Worm (Caenorhabditis elegans) whole organism, young adult: ENCODE results near the gene ubc-15.

Experiments
- B0035.1 ChIP-seq: sonication (generic microtip); optimal IDR thresholded peaks from 2 replicates; lab custom pipeline; 2016; ENCODE audit warnings: missing genetic modification characterization, mild to moderate bottlenecking, missing compliant biosample characterization, missing genotype, missing genetic modification reagents
- F10E7.11 ChIP-seq: sonication (generic microtip); optimal IDR thresholded peaks from 2 replicates; lab custom pipeline; 2017; ENCODE audit warnings: mild to moderate bottlenecking, missing genetic modification characterization, moderate library complexity, missing compliant biosample characterization
- F22D6.2 ChIP-seq: sonication (generic microtip); optimal IDR thresholded peaks from 2 replicates; lab custom pipeline; 2016; ENCODE audit warnings: mild to moderate bottlenecking, missing genetic modification characterization, missing compliant biosample characterization
- F23B12.7 ChIP-seq: sonication (generic microtip); optimal IDR thresholded peaks from 2 replicates; lab custom pipeline; 2017; ENCODE audit warnings: missing genetic modification characterization, mild to moderate bottlenecking, missing compliant biosample characterization, antibody characterized with exemption, moderate library complexity; ENCODE audit not compliant: insufficient read depth
- F57A8.1 ChIP-seq: fragments of 200-800 bp; sonication (Bioruptor generic); optimal IDR thresholded peaks from 2 replicates; lab custom pipeline; 2018; ENCODE audit warnings: mild to moderate bottlenecking, missing genetic modification characterization, moderate library complexity, missing compliant biosample characterization
- T07F8.4 ChIP-seq: sonication (generic microtip); optimal IDR thresholded peaks from 2 replicates; lab custom pipeline; 2016; ENCODE audit warnings: mild to moderate bottlenecking, missing genetic modification characterization, moderate library complexity, missing compliant biosample characterization
- akir-1 ChIP-seq: fragments of 200-800 bp; sonication (Bioruptor generic); optimal IDR thresholded peaks from 2 replicates; lab custom pipeline; 2018; ENCODE audit warnings: mild to moderate bottlenecking, missing genetic modification characterization, moderate library complexity, missing compliant biosample characterization
- aptf-2 ChIP-seq: fragments of 200-800 bp; sonication (Bioruptor generic); conservative IDR thresholded peaks from 2 replicates; pipeline ENCODE4 v1.3.6; 2022; ENCODE audit warnings: missing genetic modification reagents, missing genetic modification characterization, missing compliant biosample characterization
- athp-1 ChIP-seq: sonication (generic microtip); optimal IDR thresholded peaks from 2 replicates; lab custom pipeline; 2017; ENCODE audit warnings: mild to moderate bottlenecking, missing genetic modification characterization, missing compliant biosample characterization
- ceh-27 ChIP-seq: fragments of 200-800 bp; sonication (Bioruptor generic); optimal IDR thresholded peaks from 2 replicates; lab custom pipeline; 2018; ENCODE audit warnings: mild to moderate bottlenecking, missing genetic modification characterization, moderate library complexity, missing compliant biosample characterization
- dpff-1 ChIP-seq: sonication (generic microtip); optimal IDR thresholded peaks from 2 replicates; lab custom pipeline; 2017; ENCODE audit warnings: mild to moderate bottlenecking, missing genetic modification characterization, missing compliant biosample characterization
- egl-44 ChIP-seq: fragments of 200-800 bp; sonication (Bioruptor generic); IDR thresholded peaks from 2 replicates; pipeline ENCODE4 v1.3.6; 2022; ENCODE audit warnings: missing genetic modification reagents, missing genetic modification characterization, missing compliant biosample characterization
- ets-4 ChIP-seq: fragments of 200-800 bp; sonication (Bioruptor generic); optimal IDR thresholded peaks from 2 replicates; lab custom pipeline; 2018; ENCODE audit warnings: mild to moderate bottlenecking, missing genetic modification characterization, missing compliant biosample characterization
- fkh-3 ChIP-seq: sonication (generic microtip); optimal IDR thresholded peaks from 2 replicates; lab custom pipeline; 2016; ENCODE audit warnings: mild to moderate bottlenecking, missing genetic modification characterization, missing compliant biosample characterization
- hmg-1.2 ChIP-seq: fragments of 200-800 bp; sonication (Bioruptor generic); IDR thresholded peaks from 2 replicates; pipeline ENCODE4 v1.3.6; 2022; ENCODE audit warnings: missing genetic modification reagents, missing genetic modification characterization, missing compliant biosample characterization
- let-526 ChIP-seq: fragments of 200-800 bp; sonication (Bioruptor generic); IDR thresholded peaks from 2 replicates; pipeline ENCODE4 v1.3.6; 2022; ENCODE audit warnings: missing genetic modification reagents, missing genetic modification characterization, missing compliant biosample characterization
- lin-35 ChIP-seq, 3 experiments: fragments of 150-350 bp in 2 of 3; sonication (generic microtip) in 1 of 3; optimal IDR thresholded peaks; 2 replicates each; lab custom pipeline; 2014 to 2018; ENCODE audit warnings: missing biosample characterization in 3 of 3, missing genetic modification characterization in 3 of 3, missing genetic modification reagents in 3 of 3
- lin-54 ChIP-seq: fragments of 200-800 bp; sonication (Bioruptor generic); optimal IDR thresholded peaks from 2 replicates; lab custom pipeline; 2018; ENCODE audit warnings: mild to moderate bottlenecking, missing genetic modification characterization, missing compliant biosample characterization
- lir-1 ChIP-seq: fragments of 200-800 bp; sonication (Bioruptor generic); conservative IDR thresholded peaks from 2 replicates; pipeline ENCODE4 v1.3.6; 2022; ENCODE audit warnings: missing genetic modification reagents, missing genetic modification characterization, missing compliant biosample characterization
- lsl-1 ChIP-seq: fragments of 200-800 bp; sonication (Bioruptor generic); optimal IDR thresholded peaks from 2 replicates; lab custom pipeline; 2018; ENCODE audit warnings: mild to moderate bottlenecking, missing genetic modification characterization, moderate library complexity, missing compliant biosample characterization
- madf-3 ChIP-seq: fragments of 200-800 bp; sonication (Bioruptor generic); IDR thresholded peaks from 2 replicates; pipeline ENCODE4 v1.3.6; 2022; ENCODE audit warnings: missing genetic modification reagents, missing genetic modification characterization, missing compliant biosample characterization
- madf-6 ChIP-seq: fragments of 200-800 bp; sonication (Bioruptor generic); IDR thresholded peaks from 2 replicates; pipeline ENCODE4 v1.3.6; 2022; ENCODE audit warnings: missing genetic modification reagents, missing genetic modification characterization, missing compliant biosample characterization
- mcd-1 ChIP-seq: fragments of 200-800 bp; sonication (Bioruptor generic); IDR thresholded peaks from 2 replicates; pipeline ENCODE4 v1.3.6; 2022; ENCODE audit warnings: missing genetic modification reagents, missing genetic modification characterization, missing compliant biosample characterization
- mel-28 ChIP-seq: sonication (generic microtip); optimal IDR thresholded peaks from 2 replicates; lab custom pipeline; 2016; ENCODE audit warnings: borderline replicate concordance, mild to moderate bottlenecking, missing genetic modification characterization, missing compliant biosample characterization
- nfyb-1 ChIP-seq: fragments of 200-800 bp; sonication (Bioruptor generic); IDR thresholded peaks from 2 replicates; pipeline ENCODE4 v1.3.6; 2022; ENCODE audit warnings: missing genetic modification reagents, missing genetic modification characterization, missing compliant biosample characterization
- sdz-38 ChIP-seq: sonication (generic microtip); optimal IDR thresholded peaks from 2 replicates; lab custom pipeline; 2016; ENCODE audit warnings: missing genotype, missing genetic modification characterization, missing compliant biosample characterization
- sea-2 ChIP-seq: fragments of 200-800 bp; sonication (Bioruptor generic); IDR thresholded peaks from 2 replicates; pipeline ENCODE4 v1.3.6; 2022; ENCODE audit warnings: missing genetic modification characterization, missing compliant biosample characterization
- ztf-18 ChIP-seq: sonication (generic microtip); optimal IDR thresholded peaks from 2 replicates; lab custom pipeline; 2016; ENCODE audit warnings: missing genotype, mild to moderate bottlenecking, missing genetic modification characterization, missing compliant biosample characterization
- ztf-3 ChIP-seq: fragments of 200-800 bp; sonication (Bioruptor generic); optimal IDR thresholded peaks from 2 replicates; lab custom pipeline; 2018; ENCODE audit warnings: mild to moderate bottlenecking, missing genetic modification characterization, missing compliant biosample characterization
- ztf-6 ChIP-seq: fragments of 200-800 bp; sonication (Bioruptor generic); IDR thresholded peaks from 2 replicates; pipeline ENCODE4 v1.3.6; 2022; ENCODE audit warnings: missing genetic modification reagents, missing genetic modification characterization, missing compliant biosample characterization

ubc-15 gene

ce11 chrII:2857559-2857958 is 55.8 kb downstream of the ubc-15 start:
- TF ChIP-seq lir-1 (GFP tag; lab: Robert Waterston, UW) (no peak), ztf-18 (tag; lab: Kevin White, UChicago) (no peak), let-526 (GFP tag; lab: Robert Waterston, UW) (no peak), lsl-1 (GFP tag; lab: Kevin White, UChicago) (no peak), madf-3 (GFP tag; lab: Robert Waterston, UW) (no peak), ztf-3 (GFP tag; lab: Kevin White, UChicago) (no peak), fkh-3 (no peak), ztf-6 (GFP tag; lab: Robert Waterston, UW) (no peak)

- TF ChIP-seq lin-35 (GFP tag; optimal IDR thresholded peaks at IDR 0.05; lab: Kevin White, UChicago): no peak
- no peak for TF ChIP-seq ceh-27 (GFP tag; lab: Kevin White, UChicago)
- TF ChIP-seq ets-4 (GFP tag; lab: Kevin White, UChicago): no peak
- no peak for TF ChIP-seq dpff-1 (tag; lab: Kevin White, UChicago)
- no peak for TF ChIP-seq T07F8.4 (tag; lab: Kevin White, UChicago)
- TF ChIP-seq sea-2 (GFP tag; lab: Robert Waterston, UW): no peak
- no peak for TF ChIP-seq F22D6.2 (tag; lab: Kevin White, UChicago)
- no peak for TF ChIP-seq F57A8.1
- TF ChIP-seq sdz-38 (tag; lab: Kevin White, UChicago): no peak
Observed at ce11 chrII:2856114-2856513, 57.3 kb downstream of the ubc-15 start.

- TF ChIP-seq hmg-1.2 (peak; percentile 36; the same call in 1 of the 2 replicates), egl-44 (GFP tag; lab: Robert Waterston, UW) (no peak), aptf-2 (GFP tag; lab: Robert Waterston, UW) (no peak), F10E7.11 (tag; lab: Kevin White, UChicago) (no peak)
Observed at ce11 chrII:2854794-2855193, 58.6 kb downstream of the ubc-15 start.

ce11 chrII:2853767-2854166 is 59.6 kb downstream of the ubc-15 start:
- TF ChIP-seq let-526 (GFP tag; lab: Robert Waterston, UW): no peak
- TF ChIP-seq athp-1 (tag; lab: Kevin White, UChicago): no peak
- TF ChIP-seq akir-1 (GFP tag; lab: Kevin White, UChicago): no peak
- TF ChIP-seq mel-28 (tag; lab: Kevin White, UChicago): no peak
- no peak for TF ChIP-seq nfyb-1 (GFP tag; lab: Robert Waterston, UW)
- no peak for TF ChIP-seq B0035.1 (tag; lab: Kevin White, UChicago)
- TF ChIP-seq mcd-1 (GFP tag; lab: Robert Waterston, UW): no peak
- no peak for TF ChIP-seq sdz-38 (tag; lab: Kevin White, UChicago)
- TF ChIP-seq fkh-3: no peak
- no peak for TF ChIP-seq lin-54 (GFP tag; lab: Kevin White, UChicago)
- no peak for TF ChIP-seq T07F8.4 (tag; lab: Kevin White, UChicago)

DNA sequence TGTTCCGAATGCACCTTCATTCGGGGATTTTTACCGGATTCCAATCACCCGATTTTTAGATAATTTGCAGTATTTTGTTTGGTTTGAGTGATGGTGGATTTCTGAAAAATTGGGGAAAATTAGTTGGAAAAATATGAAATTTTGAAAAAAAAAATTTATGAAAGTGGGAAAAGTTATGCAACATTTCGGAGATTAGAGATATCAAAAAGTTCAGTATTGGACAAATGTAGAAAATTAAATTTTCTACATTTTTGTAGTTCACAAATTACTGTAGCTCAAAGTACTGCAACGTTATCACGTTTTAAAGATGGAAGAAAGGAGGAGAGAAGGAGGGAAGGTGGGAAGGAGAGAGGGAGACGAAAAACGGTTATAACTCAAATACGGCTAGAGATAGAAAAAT is 60.9 kb downstream of the ubc-15 start, which contains the start of gene ptc-3:
Gene ptc-3, minus strand, starts transcription at position 101 of the 400 bp plus-strand sequence.
- TF ChIP-seq madf-6 (no peak), F23B12.7 (tag; lab: Kevin White, UChicago) (no peak), lin-35 (GFP tag; optimal IDR thresholded peaks at IDR 0.05; lab: Kevin White, UChicago) (no peak), F10E7.11 (tag; lab: Kevin White, UChicago) (no peak)
- TF ChIP-seq, all 124 proteins: peak for 0
